Worm (Caenorhabditis elegans): Measurements from ENCODE around the gene ZK757.2.

DNA sequence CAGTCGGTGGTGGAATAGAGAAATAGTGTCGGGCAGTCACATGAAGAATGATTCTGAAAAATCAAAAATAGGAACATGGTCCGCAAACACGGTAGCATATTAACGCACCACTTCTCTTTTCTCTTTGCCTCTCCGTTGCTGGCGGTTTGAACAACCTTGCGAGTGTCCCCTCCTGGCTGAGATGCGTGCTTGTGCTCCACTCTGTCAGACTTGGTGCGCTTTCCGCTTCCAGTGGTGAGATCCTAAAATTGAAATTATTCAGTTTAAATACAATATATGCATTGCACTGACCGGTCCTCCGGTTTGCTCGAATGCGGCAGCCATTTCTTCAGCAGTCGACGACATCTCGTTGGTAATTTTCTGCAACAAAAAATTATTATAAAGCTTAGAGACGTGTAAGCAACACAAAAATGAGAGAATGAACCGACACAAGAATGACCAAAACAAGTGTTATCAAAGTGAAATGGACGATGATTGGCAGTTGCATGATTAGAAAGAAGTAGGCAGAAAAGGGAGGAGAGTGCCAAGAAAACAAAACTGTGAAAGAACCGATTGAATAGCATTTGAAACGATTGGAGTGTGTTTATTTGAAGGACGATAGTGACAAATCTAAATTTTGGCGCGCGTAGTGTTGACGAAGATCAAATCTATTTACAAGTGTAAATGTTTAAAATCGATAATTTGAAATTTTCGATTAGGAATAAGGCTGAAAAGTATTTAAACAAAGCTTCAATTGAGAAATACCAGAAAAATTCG, 53.5 kb downstream of the ZK757.2 start, which contains the start of gene ZK632.9:
- no peak for TF ChIP-seq cog-1 (tag; optimal IDR thresholded peaks at IDR 0.05)
- no peak for TF ChIP-seq T22C8.4 (GFP tag; IDR thresholded peaks at IDR 0.05)

Data from whole organism, midembryonic.